Fruit fly (Drosophila melanogaster) whole organism, pupa: Measurements from ENCODE around the gene CG42395.

ENCODE experiments used
- CG10348 ChIP-seq: fragments of 200-800 bp; sonication (Bioruptor generic); IDR thresholded peaks from 2 replicates; pipeline ENCODE4 v1.3.6; 2022; ENCODE audit warnings: missing biosample characterization, missing genetic modification characterization
- CG12605 ChIP-seq: fragments of 200-800 bp; sonication (Bioruptor generic); IDR thresholded peaks from 2 replicates; pipeline ENCODE4 v1.3.6; 2022; ENCODE audit warnings: missing biosample characterization, missing genetic modification characterization
- CG13204 ChIP-seq: fragments of 200-800 bp; sonication (Bioruptor generic); optimal IDR thresholded peaks from 2 replicates; lab custom pipeline; 2018; ENCODE audit warnings: missing biosample characterization, mild to moderate bottlenecking, missing genetic modification characterization, moderate library complexity
- CG14655 ChIP-seq: fragments of 200-800 bp; sonication (Bioruptor generic); optimal IDR thresholded peaks from 3 replicates; lab custom pipeline; 2017; ENCODE audit warnings: mild to moderate bottlenecking, missing biosample characterization, missing genetic modification reagents, missing genetic modification characterization
- CG32121 ChIP-seq: fragments of 200-800 bp; sonication (Bioruptor generic); IDR thresholded peaks from 2 replicates; pipeline ENCODE4 v1.3.6; 2022; ENCODE audit warnings: missing biosample characterization, missing genetic modification characterization
- CG4496 ChIP-seq: fragments of 200-800 bp; sonication (Bioruptor generic); IDR thresholded peaks from 3 replicates; pipeline ENCODE4 v1.3.6; 2022; ENCODE audit warnings: missing biosample characterization, missing genetic modification characterization
- CG8159 ChIP-seq: fragments of 200-800 bp; sonication (Bioruptor generic); optimal IDR thresholded peaks from 3 replicates; lab custom pipeline; 2018; ENCODE audit warnings: missing biosample characterization, mild to moderate bottlenecking, missing genetic modification characterization, moderate library complexity
- CG9948 ChIP-seq: fragments of 200-800 bp; sonication (Bioruptor generic); optimal IDR thresholded peaks from 2 replicates; lab custom pipeline; 2018; ENCODE audit warnings: missing biosample characterization, mild to moderate bottlenecking, missing genetic modification characterization, moderate library complexity
- D1 ChIP-seq: fragments of 200-800 bp; sonication (Bioruptor generic); optimal IDR thresholded peaks from 2 replicates; lab custom pipeline; 2018; ENCODE audit warnings: missing biosample characterization, mild to moderate bottlenecking, missing genetic modification characterization, moderate library complexity
- EcR ChIP-seq: fragments of 200-800 bp; sonication (Bioruptor generic); optimal IDR thresholded peaks from 3 replicates; lab custom pipeline; 2019; ENCODE audit warnings: missing biosample characterization, missing genetic modification characterization, mild to moderate bottlenecking, moderate library complexity, missing genetic modification reagents
- Ets98B ChIP-seq: fragments of 200-800 bp; sonication (Bioruptor generic); IDR thresholded peaks from 2 replicates; pipeline ENCODE4 v1.3.6; 2022; ENCODE audit warnings: missing biosample characterization, missing genetic modification characterization
- Pif1A ChIP-seq: fragments of 200-800 bp; sonication (Bioruptor generic); optimal IDR thresholded peaks from 3 replicates; lab custom pipeline; 2016; ENCODE audit warnings: missing biosample characterization, missing genetic modification characterization
- Snoo ChIP-seq: fragments of 200-800 bp; sonication (Bioruptor generic); optimal IDR thresholded peaks from 3 replicates; lab custom pipeline; 2017; ENCODE audit warnings: missing biosample characterization, mild to moderate bottlenecking, missing genetic modification characterization, inconsistent platforms
- gl ChIP-seq: fragments of 200-800 bp; sonication (Bioruptor generic); optimal IDR thresholded peaks from 2 replicates; lab custom pipeline; 2018; ENCODE audit warnings: missing biosample characterization, mild to moderate bottlenecking, missing genetic modification characterization

DNA sequence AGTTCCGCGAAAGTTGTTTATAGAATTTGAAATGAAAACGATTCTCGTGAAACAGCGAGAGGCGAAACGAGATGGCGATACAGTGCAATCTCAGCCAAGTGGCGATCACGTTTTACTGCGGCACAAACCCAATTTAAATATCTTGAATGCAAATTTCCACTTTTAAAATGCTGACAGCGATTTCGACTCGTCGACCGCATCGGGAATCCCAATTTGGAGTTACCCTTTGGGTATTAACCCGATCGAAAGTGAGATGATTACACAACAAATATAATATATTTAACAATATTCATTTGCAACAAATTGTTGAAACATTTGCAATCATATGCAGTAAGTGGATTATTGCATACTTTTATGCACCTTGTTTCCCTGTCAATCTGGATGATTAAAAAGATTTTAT, 14.5 kb upstream of the CG42395 start:
- no peak for TF ChIP-seq Ets98B (GFP tag; lab: Robert Waterston, UW)
- no peak for TF ChIP-seq CG10348 (GFP tag; lab: Robert Waterston, UW)
- TF ChIP-seq CG8159 (tag; lab: Kevin White, UChicago), result no peak
- TF ChIP-seq Pif1A (GFP tag; lab: Kevin White, UChicago), result no peak
- no peak for TF ChIP-seq CG4496 (GFP tag; lab: Robert Waterston, UW)
- no peak for TF ChIP-seq CG14655 (GFP tag; lab: Kevin White, UChicago)
- no peak for TF ChIP-seq Snoo (tag; lab: Kevin White, UChicago)
- TF ChIP-seq CG12605 (GFP tag; lab: Robert Waterston, UW), result no peak
- TF ChIP-seq CG13204 (GFP tag; lab: Kevin White, UChicago), result no peak
- no peak for TF ChIP-seq EcR
- TF ChIP-seq gl, result no peak
- TF ChIP-seq D1 (tag; lab: Kevin White, UChicago), result no peak
- TF ChIP-seq CG9948 (tag; lab: Kevin White, UChicago), result no peak
- no peak for TF ChIP-seq CG32121 (GFP tag; lab: Robert Waterston, UW)
